Fruit fly (Drosophila melanogaster) whole organism, embryonic: ENCODE results near the gene CG10005.

Experiments
- Adf1 ChIP-seq: fragments of 200-800 bp; sonication (Bioruptor generic); IDR thresholded peaks from 2 replicates; pipeline ENCODE4 v1.3.6; 2022; ENCODE audit warnings: missing biosample characterization, missing genetic modification characterization
- C15 ChIP-seq: fragments of 200-800 bp; sonication (Bioruptor generic); IDR thresholded peaks from 3 replicates; pipeline ENCODE4 v1.3.6; 2022; ENCODE audit warnings: missing biosample characterization, missing genetic modification characterization
- CG11398 ChIP-seq: fragments of 200-800 bp; sonication (Bioruptor generic); optimal IDR thresholded peaks from 2 replicates; lab custom pipeline; 2016; ENCODE audit warnings: missing biosample characterization, missing genetic modification characterization
- CG11456 ChIP-seq: fragments of 200-800 bp; sonication (Bioruptor generic); IDR thresholded peaks from 3 replicates; pipeline ENCODE4 v1.3.6; 2022; ENCODE audit warnings: missing biosample characterization, missing genetic modification characterization
- CG12236 ChIP-seq: fragments of 200-800 bp; sonication (Bioruptor generic); optimal IDR thresholded peaks from 2 replicates; lab custom pipeline; 2016; ENCODE audit warnings: missing biosample characterization, missing genetic modification characterization
- CG1233 ChIP-seq: fragments of 200-800 bp; sonication (Bioruptor generic); optimal IDR thresholded peaks from 4 replicates; lab custom pipeline; 2018; ENCODE audit warnings: missing biosample characterization, mild to moderate bottlenecking, missing genetic modification characterization
- CG14050 ChIP-seq: fragments of 200-800 bp; sonication (Bioruptor generic); IDR thresholded peaks from 3 replicates; pipeline ENCODE4 v1.3.6; 2022; ENCODE audit warnings: missing biosample characterization, missing genetic modification characterization
- CG15073 ChIP-seq: fragments of 200-800 bp; sonication (Bioruptor generic); optimal IDR thresholded peaks from 2 replicates; lab custom pipeline; 2016; ENCODE audit warnings: missing biosample characterization, missing genetic modification characterization
- CG15601 ChIP-seq: fragments of 200-800 bp; sonication (Bioruptor generic); optimal IDR thresholded peaks from 3 replicates; lab custom pipeline; 2019; ENCODE audit warnings: missing biosample characterization, mild to moderate bottlenecking, missing genetic modification characterization, moderate library complexity
- CG1647 ChIP-seq: fragments of 200-800 bp; sonication (Bioruptor generic); optimal IDR thresholded peaks from 3 replicates; lab custom pipeline; 2016; ENCODE audit warnings: missing biosample characterization, missing genetic modification characterization
- CG16813 ChIP-seq: fragments of 200-800 bp; sonication (Bioruptor generic); IDR thresholded peaks from 3 replicates; pipeline ENCODE4 v1.3.6; 2022; ENCODE audit warnings: missing biosample characterization, missing genetic modification characterization; ENCODE audit not compliant: partially characterized antibody
- CG18011 ChIP-seq: fragments of 200-800 bp; sonication (Bioruptor generic); optimal IDR thresholded peaks from 2 replicates; lab custom pipeline; 2017; ENCODE audit warnings: missing biosample characterization, missing genetic modification characterization, mild to moderate bottlenecking, moderate library complexity, missing genotype
- CG2129 ChIP-seq: fragments of 200-800 bp; sonication (Bioruptor generic); IDR thresholded peaks from 2 replicates; pipeline ENCODE4 v1.3.6; 2022; ENCODE audit warnings: missing biosample characterization, missing genetic modification characterization; ENCODE audit not compliant: partially characterized antibody
- CG2875 ChIP-seq: fragments of 200-800 bp; sonication (Bioruptor generic); optimal IDR thresholded peaks from 2 replicates; lab custom pipeline; 2017; ENCODE audit warnings: missing biosample characterization, mild to moderate bottlenecking, missing genetic modification characterization, missing genetic modification reagents
- CG32532 ChIP-seq: fragments of 200-800 bp; sonication (Bioruptor generic); IDR thresholded peaks from 2 replicates; pipeline ENCODE4 v1.3.6; 2022; ENCODE audit warnings: missing biosample characterization, missing genetic modification characterization
- CG32772 ChIP-seq: fragments of 200-800 bp; sonication (Bioruptor generic); IDR thresholded peaks from 2 replicates; pipeline ENCODE4 v1.3.6; 2022; ENCODE audit warnings: missing biosample characterization, missing genetic modification characterization
- CG4282 ChIP-seq: fragments of 200-800 bp; sonication (Bioruptor generic); optimal IDR thresholded peaks from 2 replicates; lab custom pipeline; 2016; ENCODE audit warnings: missing biosample characterization, missing genetic modification characterization
- CG43689 ChIP-seq: fragments of 200-800 bp; sonication (Bioruptor generic); IDR thresholded peaks from 2 replicates; pipeline ENCODE4 v1.3.6; 2022; ENCODE audit warnings: missing biosample characterization, missing genetic modification characterization
- CG5245 ChIP-seq: fragments of 200-800 bp; sonication (Bioruptor generic); optimal IDR thresholded peaks from 3 replicates; lab custom pipeline; 2016; ENCODE audit warnings: missing biosample characterization, missing genetic modification characterization
- CG6791 ChIP-seq: fragments of 200-800 bp; sonication (Bioruptor generic); IDR thresholded peaks from 3 replicates; pipeline ENCODE4 v1.3.6; 2022; ENCODE audit warnings: missing biosample characterization, missing genetic modification characterization; ENCODE audit not compliant: partially characterized antibody
- CG7839 ChIP-seq: fragments of 200-800 bp; sonication (Bioruptor generic); optimal IDR thresholded peaks from 3 replicates; lab custom pipeline; 2018; ENCODE audit warnings: missing biosample characterization, mild to moderate bottlenecking, missing genetic modification characterization, moderate library complexity
- CG9609 ChIP-seq: fragments of 200-800 bp; sonication (Bioruptor generic); optimal IDR thresholded peaks from 3 replicates; lab custom pipeline; 2016; ENCODE audit warnings: missing biosample characterization, missing genetic modification characterization
- CG9797 ChIP-seq: fragments of 200-800 bp; sonication (Bioruptor generic); optimal IDR thresholded peaks from 3 replicates; lab custom pipeline; 2018; ENCODE audit warnings: missing biosample characterization, mild to moderate bottlenecking, missing genetic modification characterization
- Dbx ChIP-seq: fragments of 200-800 bp; sonication (Bioruptor generic); IDR thresholded peaks from 3 replicates; pipeline ENCODE4 v1.3.6; 2022; ENCODE audit warnings: missing biosample characterization, missing genetic modification characterization
- Dll ChIP-seq: fragments of 200-800 bp; sonication (Bioruptor generic); IDR thresholded peaks from 4 replicates; pipeline ENCODE4 v1.3.6; 2022; ENCODE audit warnings: missing biosample characterization, missing genetic modification characterization; ENCODE audit not compliant: partially characterized antibody
- Doc2 ChIP-seq: fragments of 200-800 bp; sonication (Bioruptor generic); IDR thresholded peaks from 2 replicates; pipeline ENCODE4 v1.3.6; 2022; ENCODE audit warnings: missing biosample characterization, missing genetic modification characterization
- Dp ChIP-seq: fragments of 200-800 bp; sonication (Bioruptor generic); optimal IDR thresholded peaks from 2 replicates; lab custom pipeline; 2018; ENCODE audit warnings: missing biosample characterization, mild to moderate bottlenecking, missing genetic modification characterization, moderate library complexity
- H2.0 ChIP-seq: fragments of 200-800 bp; sonication (Bioruptor generic); IDR thresholded peaks from 2 replicates; pipeline ENCODE4 v1.3.6; 2022; ENCODE audit warnings: missing biosample characterization, missing genetic modification characterization
- Hr39 ChIP-seq: fragments of >200 bp; optimal IDR thresholded peaks from 2 replicates; lab custom pipeline; 2017
- Med ChIP-seq: fragments of 200-800 bp; sonication (Bioruptor generic); peaks from one replicate; lab custom pipeline; 2016; ENCODE audit warnings: missing biosample characterization, missing genetic modification characterization, mild to moderate bottlenecking, inconsistent platforms, moderate library complexity
- Nf-YC ChIP-seq: fragments of 200-800 bp; optimal IDR thresholded peaks from 3 replicates; lab custom pipeline; 2019; ENCODE audit warnings: missing biosample characterization, mild to moderate bottlenecking, missing genetic modification characterization, moderate library complexity
- Spps ChIP-seq: fragments of 200-800 bp; sonication (Bioruptor generic); optimal IDR thresholded peaks from 2 replicates; lab custom pipeline; 2018; ENCODE audit warnings: missing biosample characterization, mild to moderate bottlenecking, missing genetic modification characterization
- Sry-δ ChIP-seq: fragments of 200-800 bp; sonication (Bioruptor generic); optimal IDR thresholded peaks from 2 replicates; lab custom pipeline; 2016; ENCODE audit warnings: missing biosample characterization, missing genetic modification characterization
- Tbp ChIP-seq: fragments of >200 bp; optimal IDR thresholded peaks from 2 replicates; lab custom pipeline; 2018; ENCODE audit warnings: missing biosample characterization, missing genetic modification characterization
- ab ChIP-seq: fragments of 200-800 bp; sonication (Bioruptor generic); optimal IDR thresholded peaks from 2 replicates; lab custom pipeline; 2016; ENCODE audit warnings: missing biosample characterization, missing genetic modification characterization
- bowl ChIP-seq: fragments of 200-800 bp; sonication (Bioruptor generic); IDR thresholded peaks from 2 replicates; pipeline ENCODE4 v1.3.6; 2022; ENCODE audit warnings: missing biosample characterization, missing genetic modification characterization
- cato ChIP-seq: fragments of 200-800 bp; sonication (Bioruptor generic); optimal IDR thresholded peaks from 2 replicates; lab custom pipeline; 2016; ENCODE audit warnings: missing biosample characterization, missing genetic modification characterization, borderline replicate concordance
- chn ChIP-seq: fragments of 200-800 bp; sonication (Bioruptor generic); optimal IDR thresholded peaks from 2 replicates; lab custom pipeline; 2016; ENCODE audit warnings: missing biosample characterization, missing genetic modification characterization
- dysf ChIP-seq: fragments of 200-800 bp; sonication (Bioruptor generic); IDR thresholded peaks from 3 replicates; pipeline ENCODE4 v1.3.6; 2022; ENCODE audit warnings: missing biosample characterization, missing genetic modification characterization
- gfzf ChIP-seq: fragments of 200-800 bp; sonication (Bioruptor generic); optimal IDR thresholded peaks from 2 replicates; lab custom pipeline; 2016; ENCODE audit warnings: missing biosample characterization, mild to moderate bottlenecking, missing genetic modification characterization, moderate library complexity
- jing ChIP-seq: fragments of 200-800 bp; sonication (Bioruptor generic); optimal IDR thresholded peaks from 2 replicates; lab custom pipeline; 2018; ENCODE audit warnings: missing biosample characterization, mild to moderate bottlenecking, missing genetic modification characterization
- ken ChIP-seq: fragments of 200-800 bp; sonication (Bioruptor generic); IDR thresholded peaks from 3 replicates; pipeline ENCODE4 v1.3.6; 2022; ENCODE audit warnings: missing biosample characterization, missing genetic modification characterization
- klu ChIP-seq: fragments of 200-800 bp; sonication (Bioruptor generic); IDR thresholded peaks from 2 replicates; pipeline ENCODE4 v1.3.6; 2022; ENCODE audit warnings: missing biosample characterization, missing genetic modification characterization
- kni ChIP-seq: fragments of 200-800 bp; sonication (Bioruptor generic); optimal IDR thresholded peaks from 3 replicates; lab custom pipeline; 2017; ENCODE audit warnings: mild to moderate bottlenecking, missing biosample characterization, missing genetic modification reagents, missing genetic modification characterization
- lilli ChIP-seq: fragments of 200-800 bp; sonication (Bioruptor generic); optimal IDR thresholded peaks from 3 replicates; lab custom pipeline; 2016; ENCODE audit warnings: missing biosample characterization, missing genetic modification characterization
- mld ChIP-seq: fragments of 200-800 bp; sonication (Bioruptor generic); IDR thresholded peaks from 3 replicates; pipeline ENCODE4 v1.3.6; 2022; ENCODE audit warnings: missing biosample characterization, missing genetic modification characterization; ENCODE audit not compliant: partially characterized antibody
- run ChIP-seq: fragments of 200-800 bp; sonication (Bioruptor generic); optimal IDR thresholded peaks from 3 replicates; lab custom pipeline; 2018; ENCODE audit warnings: missing biosample characterization, mild to moderate bottlenecking, missing genetic modification characterization
- scrt ChIP-seq: fragments of 200-800 bp; sonication (Bioruptor generic); optimal IDR thresholded peaks from 2 replicates; lab custom pipeline; 2018; ENCODE audit warnings: missing biosample characterization, mild to moderate bottlenecking, missing genetic modification characterization, moderate library complexity
- slbo ChIP-seq: fragments of 200-800 bp; sonication (Bioruptor generic); IDR thresholded peaks from 2 replicates; pipeline ENCODE4 v1.3.6; 2022; ENCODE audit warnings: missing biosample characterization, missing genetic modification characterization
- ssp ChIP-seq: fragments of 200-800 bp; sonication (Bioruptor generic); IDR thresholded peaks from 2 replicates; pipeline ENCODE4 v1.3.6; 2022; ENCODE audit warnings: missing biosample characterization, missing genetic modification characterization
- unc-4 ChIP-seq: fragments of 200-800 bp; sonication (Bioruptor generic); IDR thresholded peaks from 2 replicates; pipeline ENCODE4 v1.3.6; 2022; ENCODE audit warnings: missing biosample characterization, missing genetic modification characterization; ENCODE audit not compliant: partially characterized antibody

CG10005 gene

DNA sequence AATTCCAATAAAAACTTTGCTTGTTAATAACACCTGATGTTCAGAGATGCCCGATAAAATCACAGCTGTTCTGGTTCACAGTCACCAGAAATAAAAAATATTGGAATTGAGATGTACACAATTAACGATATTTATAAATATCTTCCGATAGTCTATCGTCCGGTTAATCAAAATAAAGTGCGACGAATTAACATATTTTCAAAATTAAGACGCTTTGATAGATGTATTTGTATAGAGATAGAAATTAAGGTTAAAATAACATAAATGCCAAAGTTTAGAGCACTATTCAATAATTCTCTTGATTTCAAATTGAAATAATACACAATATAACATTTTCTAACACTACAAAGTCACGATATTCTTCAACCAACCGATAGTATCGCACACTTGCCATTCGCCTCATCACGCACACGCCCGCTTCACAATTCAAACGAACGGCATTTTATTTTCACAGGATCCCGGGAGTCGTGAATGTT lies 14.2 kb downstream of the CG10005 start, which contains the start of the genes CG3281 and aurA (continued):
- TF ChIP-seq Med (GFP tag; lab: Kevin White, UChicago) (peak; percentile 94), mld (peak; percentile 83; the same call in 2 of the 3 replicates), lilli (GFP tag; lab: Kevin White, UChicago) (peak; percentile 79), CG2875 (GFP tag; lab: Kevin White, UChicago) (no peak), CG9609 (GFP tag; lab: Kevin White, UChicago) (peak; percentile 78), Sry-δ (peak; percentile 97), CG12236 (peak; percentile 20), scrt (GFP tag; lab: Kevin White, UChicago) (no peak), CG15073 (no peak), CG32532 (peak; percentile 72), Dbx (GFP tag; lab: Robert Waterston, UW) (peak; percentile 74; the same call in 2 of the 3 replicates), CG5245 (peak; percentile 32), Doc2 (GFP tag; lab: Robert Waterston, UW) (no peak), Adf1 (GFP tag; lab: Robert Waterston, UW) (no peak), run (tag; lab: Kevin White, UChicago) (no peak), CG18011 (GFP tag; lab: Kevin White, UChicago) (peak; percentile 47), cato (peak; percentile 40), kni (peak; percentile 65), Nf-YC (tag; lab: Kevin White, UChicago) (peak; percentile 75), CG4282 (peak; percentile 36), CG16813 (GFP tag; lab: Robert Waterston, UW) (peak; percentile 99), ssp (GFP tag; lab: Robert Waterston, UW) (peak; percentile 59), CG15601 (tag; lab: Kevin White, UChicago) (peak; percentile 57), CG32772 (GFP tag; lab: Robert Waterston, UW) (0 out of 2 replicates have a peak, but pooled peaks have one; percentile 31), klu (GFP tag; lab: Robert Waterston, UW) (peak; percentile 73), ken (GFP tag; lab: Robert Waterston, UW) (peak; percentile 65), CG11398 (GFP tag; lab: Kevin White, UChicago) (peak; percentile 66), chn (GFP tag; lab: Kevin White, UChicago) (peak; percentile 52), Spps (tag; lab: Kevin White, UChicago) (peak; percentile 35), CG43689 (GFP tag; lab: Robert Waterston, UW) (no peak), unc-4 (GFP tag; lab: Robert Waterston, UW) (peak; percentile 96), Tbp (GFP tag; lab: Kevin White, UChicago) (peak; percentile 25), CG1233 (GFP tag; lab: Kevin White, UChicago) (peak; percentile 45), CG7839 (tag; lab: Kevin White, UChicago) (peak; percentile 71), Hr39 (lab: Kevin White, UChicago) (no peak), H2.0 (GFP tag; lab: Robert Waterston, UW) (0 out of 2 replicates have a peak, but pooled peaks have one; percentile 24), Dll (peak; percentile 99), jing (GFP tag; lab: Kevin White, UChicago) (no peak), Dp (peak; percentile 86), CG2129 (peak; percentile 97), gfzf (GFP tag; lab: Kevin White, UChicago) (peak; percentile 43), bowl (GFP tag; lab: Robert Waterston, UW) (no peak), CG14050 (GFP tag; lab: Robert Waterston, UW) (peak; percentile 34; the same call in 1 of the 3 replicates), C15 (GFP tag; lab: Robert Waterston, UW) (no peak), slbo (peak; percentile 77; the same call in 1 of the 2 replicates), CG11456 (GFP tag; lab: Robert Waterston, UW) (0 out of 3 replicates have a peak, but pooled peaks have one; percentile 64), dysf (GFP tag; lab: Robert Waterston, UW) (peak; percentile 71), CG6791 (GFP tag; lab: Robert Waterston, UW) (peak; percentile 92), CG1647 (GFP tag; lab: Kevin White, UChicago) (peak; percentile 68), CG9797 (GFP tag; lab: Kevin White, UChicago) (peak; percentile 57), ab (GFP tag; lab: Kevin White, UChicago) (no peak)
